Worm (Caenorhabditis elegans): ENCODE results near the gene Y4C6B.1.
"Not testable (repeated sequence)": the region's sequence is repeated elsewhere in the genome, so short reads cannot be mapped to it uniquely, and the experiment has no call there.

DNA sequence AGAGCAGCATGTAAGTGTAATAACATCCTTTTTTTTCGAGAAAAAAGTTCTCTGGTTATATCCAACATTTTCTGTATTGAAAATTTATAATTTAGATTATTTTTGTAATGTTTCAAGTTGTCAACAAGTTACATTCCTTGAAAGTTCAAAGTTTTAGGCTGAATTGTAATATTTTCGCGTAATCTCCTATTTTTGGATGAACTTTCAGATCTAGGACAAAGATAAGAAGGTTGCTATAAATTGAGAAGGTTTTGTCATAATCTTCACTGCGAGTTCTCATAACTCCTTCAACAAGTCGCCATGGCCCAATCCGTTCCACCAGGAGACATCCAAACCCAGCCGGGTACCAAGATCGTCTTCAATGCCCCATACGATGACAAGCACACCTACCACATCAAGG lies 38.1 kb upstream of the Y4C6B.1 start, which contains the start of gene msp-65:
- not testable (repeated sequence) for TF ChIP-seq fax-1 (tag; optimal IDR thresholded peaks at IDR 0.05); tbx-2 (tag; optimal IDR thresholded peaks at IDR 0.05); ceh-9 (tag; optimal IDR thresholded peaks at IDR 0.05); fkh-6 (tag; optimal IDR thresholded peaks at IDR 0.05); ama-1 (optimal IDR thresholded peaks at IDR 0.05)

Measured in whole organism, late embryonic.